Worm (Caenorhabditis elegans) whole organism, young adult: Measurements from ENCODE around the gene C45G9.15.

Experiments
- B0019.2 ChIP-seq: fragments of 200-800 bp; sonication (Bioruptor generic); conservative IDR thresholded peaks from 2 replicates; pipeline ENCODE4 v1.3.6; 2022; ENCODE audit warnings: missing genetic modification reagents, missing genetic modification characterization, missing compliant biosample characterization
- C06A6.2 ChIP-seq: fragments of 200-800 bp; sonication (Bioruptor generic); conservative IDR thresholded peaks from 2 replicates; pipeline ENCODE4 v1.3.6; 2022; ENCODE audit warnings: missing genetic modification characterization, missing compliant biosample characterization
- D2030.7 ChIP-seq: fragments of 200-800 bp; sonication (Bioruptor generic); IDR thresholded peaks from 2 replicates; pipeline ENCODE4 v1.3.6; 2022; ENCODE audit warnings: missing genetic modification reagents, missing genetic modification characterization, missing compliant biosample characterization
- F49E8.2 ChIP-seq: sonication (generic microtip); optimal IDR thresholded peaks from 3 replicates; lab custom pipeline; 2017; ENCODE audit warnings: missing genetic modification characterization, mild to moderate bottlenecking, missing compliant biosample characterization, antibody characterized with exemption, moderate library complexity; ENCODE audit not compliant: insufficient read depth
- F57A8.1 ChIP-seq: fragments of 200-800 bp; sonication (Bioruptor generic); optimal IDR thresholded peaks from 2 replicates; lab custom pipeline; 2018; ENCODE audit warnings: mild to moderate bottlenecking, missing genetic modification characterization, moderate library complexity, missing compliant biosample characterization
- T07F8.4 ChIP-seq: sonication (generic microtip); optimal IDR thresholded peaks from 2 replicates; lab custom pipeline; 2016; ENCODE audit warnings: mild to moderate bottlenecking, missing genetic modification characterization, moderate library complexity, missing compliant biosample characterization
- Y56A3A.18 ChIP-seq: fragments of 200-800 bp; sonication (Bioruptor generic); IDR thresholded peaks from 2 replicates; pipeline ENCODE4 v1.3.6; 2022; ENCODE audit warnings: missing genetic modification reagents, missing genetic modification characterization, missing compliant biosample characterization
- Y67H2A.10 ChIP-seq: fragments of 200-800 bp; sonication (Bioruptor generic); conservative IDR thresholded peaks from 2 replicates; pipeline ENCODE4 v1.3.6; 2022; ENCODE audit warnings: missing genetic modification reagents, missing genetic modification characterization, missing compliant biosample characterization
- ZK185.1 ChIP-seq: sonication (generic microtip); optimal IDR thresholded peaks from 2 replicates; lab custom pipeline; 2016; ENCODE audit warnings: mild to moderate bottlenecking, missing genetic modification characterization, missing compliant biosample characterization; ENCODE audit not compliant: poor library complexity, severe bottlenecking
- aptf-2 ChIP-seq: fragments of 200-800 bp; sonication (Bioruptor generic); conservative IDR thresholded peaks from 2 replicates; pipeline ENCODE4 v1.3.6; 2022; ENCODE audit warnings: missing genetic modification reagents, missing genetic modification characterization, missing compliant biosample characterization
- ceh-40 ChIP-seq: fragments of 200-800 bp; sonication (Bioruptor generic); IDR thresholded peaks from 2 replicates; pipeline ENCODE4 v1.3.6; 2022; ENCODE audit warnings: missing genetic modification characterization, missing compliant biosample characterization
- ceh-58 ChIP-seq: fragments of 200-800 bp; sonication (Bioruptor generic); IDR thresholded peaks from 2 replicates; pipeline ENCODE4 v1.3.6; 2022; ENCODE audit warnings: missing genetic modification characterization, missing compliant biosample characterization
- ceh-79 ChIP-seq: sonication (generic microtip); optimal IDR thresholded peaks from 2 replicates; lab custom pipeline; 2017; ENCODE audit warnings: mild to moderate bottlenecking, missing genetic modification characterization, missing compliant biosample characterization
- dox-1 ChIP-seq: fragments of 200-800 bp; sonication (Bioruptor generic); IDR thresholded peaks from 2 replicates; pipeline ENCODE4 v1.3.6; 2022; ENCODE audit warnings: missing genetic modification reagents, missing genetic modification characterization, missing compliant biosample characterization
- dpl-1 ChIP-seq: fragments of 150-350 bp; optimal IDR thresholded peaks from 2 replicates; lab custom pipeline; 2014; ENCODE audit warnings: missing biosample characterization, missing genetic modification reagents, missing genetic modification characterization
- egrh-3 ChIP-seq: fragments of 200-800 bp; sonication (Bioruptor generic); IDR thresholded peaks from 2 replicates; pipeline ENCODE4 v1.3.6; 2022; ENCODE audit warnings: missing genetic modification reagents, missing genetic modification characterization, missing compliant biosample characterization
- ekl-4 ChIP-seq: fragments of 200-800 bp; sonication (Bioruptor generic); IDR thresholded peaks from 2 replicates; pipeline ENCODE4 v1.3.6; 2022; ENCODE audit warnings: missing genetic modification reagents, missing genetic modification characterization, missing compliant biosample characterization
- hmg-20 ChIP-seq: fragments of 200-800 bp; sonication (Bioruptor generic); IDR thresholded peaks from 2 replicates; pipeline ENCODE4 v1.3.6; 2022; ENCODE audit warnings: missing genetic modification reagents, missing genetic modification characterization, missing compliant biosample characterization
- let-526 ChIP-seq: fragments of 200-800 bp; sonication (Bioruptor generic); IDR thresholded peaks from 2 replicates; pipeline ENCODE4 v1.3.6; 2022; ENCODE audit warnings: missing genetic modification reagents, missing genetic modification characterization, missing compliant biosample characterization
- lin-40 ChIP-seq: sonication (generic microtip); optimal IDR thresholded peaks from 2 replicates; lab custom pipeline; 2016; ENCODE audit warnings: missing genetic modification characterization, mild to moderate bottlenecking, missing compliant biosample characterization, missing genotype, missing genetic modification reagents
- lsl-1 ChIP-seq: fragments of 200-800 bp; sonication (Bioruptor generic); optimal IDR thresholded peaks from 2 replicates; lab custom pipeline; 2018; ENCODE audit warnings: mild to moderate bottlenecking, missing genetic modification characterization, moderate library complexity, missing compliant biosample characterization
- lsy-27 ChIP-seq: sonication (generic microtip); optimal IDR thresholded peaks from 2 replicates; lab custom pipeline; 2017; ENCODE audit warnings: missing genetic modification characterization, mild to moderate bottlenecking, missing compliant biosample characterization, antibody characterized with exemption, missing genotype, borderline replicate concordance; ENCODE audit not compliant: insufficient read depth
- madf-10 ChIP-seq: sonication (generic microtip); optimal IDR thresholded peaks from 2 replicates; lab custom pipeline; 2016; ENCODE audit warnings: mild to moderate bottlenecking, missing genetic modification characterization, missing compliant biosample characterization
- madf-8 ChIP-seq: fragments of 200-800 bp; sonication (Bioruptor generic); conservative IDR thresholded peaks from 2 replicates; pipeline ENCODE4 v1.3.6; 2022; ENCODE audit warnings: missing genetic modification reagents, missing genetic modification characterization, missing compliant biosample characterization
- mes-4 ChIP-seq: sonication (generic microtip); optimal IDR thresholded peaks from 2 replicates; lab custom pipeline; 2016; ENCODE audit warnings: missing genotype, missing genetic modification characterization, missing compliant biosample characterization
- mxl-1 ChIP-seq: sonication (generic microtip); optimal IDR thresholded peaks from 2 replicates; lab custom pipeline; 2016; ENCODE audit warnings: missing genetic modification characterization, missing compliant biosample characterization
- nfya-1 ChIP-seq: sonication (generic microtip); optimal IDR thresholded peaks from 2 replicates; lab custom pipeline; 2017; ENCODE audit warnings: antibody characterized with exemption, missing compliant biosample characterization, missing genetic modification characterization, borderline replicate concordance; ENCODE audit not compliant: insufficient read depth
- nfya-2 ChIP-seq: fragments of 200-800 bp; sonication (Bioruptor generic); IDR thresholded peaks from 2 replicates; pipeline ENCODE4 v1.3.6; 2022; ENCODE audit warnings: missing genetic modification reagents, missing genetic modification characterization, missing compliant biosample characterization
- nhr-27 ChIP-seq: fragments of 200-800 bp; sonication (Bioruptor generic); optimal IDR thresholded peaks from 2 replicates; lab custom pipeline; 2018; ENCODE audit warnings: mild to moderate bottlenecking, missing genetic modification characterization, moderate library complexity, missing compliant biosample characterization
- rcor-1 ChIP-seq: fragments of 200-800 bp; sonication (Bioruptor generic); IDR thresholded peaks from 2 replicates; pipeline ENCODE4 v1.3.6; 2022; ENCODE audit warnings: missing genetic modification reagents, missing genetic modification characterization, missing compliant biosample characterization
- sdz-38 ChIP-seq: sonication (generic microtip); optimal IDR thresholded peaks from 2 replicates; lab custom pipeline; 2016; ENCODE audit warnings: missing genotype, missing genetic modification characterization, missing compliant biosample characterization
- snpc-3.4 ChIP-seq: sonication (generic microtip); optimal IDR thresholded peaks from 2 replicates; lab custom pipeline; 2017; ENCODE audit warnings: missing genetic modification characterization, mild to moderate bottlenecking, missing compliant biosample characterization, antibody characterized with exemption, moderate library complexity, missing genotype, missing genetic modification reagents
- sptf-2 ChIP-seq: fragments of 200-800 bp; sonication (Bioruptor generic); optimal IDR thresholded peaks from 2 replicates; lab custom pipeline; 2018; ENCODE audit warnings: mild to moderate bottlenecking, missing genetic modification characterization, missing compliant biosample characterization
- tbp1 ChIP-seq: fragments of 200-800 bp; sonication (Bioruptor generic); optimal IDR thresholded peaks from 2 replicates; lab custom pipeline; 2018; ENCODE audit warnings: mild to moderate bottlenecking, missing genetic modification characterization, missing compliant biosample characterization
- zim-3 ChIP-seq: sonication (generic microtip); optimal IDR thresholded peaks from 2 replicates; lab custom pipeline; 2017; ENCODE audit warnings: mild to moderate bottlenecking, missing genetic modification characterization, moderate library complexity, missing compliant biosample characterization
- ztf-28 ChIP-seq: fragments of 200-800 bp; sonication (Bioruptor generic); IDR thresholded peaks from 2 replicates; pipeline ENCODE4 v1.3.6; 2022; ENCODE audit warnings: missing genetic modification reagents, missing genetic modification characterization, missing compliant biosample characterization

C45G9.15 gene

DNA sequence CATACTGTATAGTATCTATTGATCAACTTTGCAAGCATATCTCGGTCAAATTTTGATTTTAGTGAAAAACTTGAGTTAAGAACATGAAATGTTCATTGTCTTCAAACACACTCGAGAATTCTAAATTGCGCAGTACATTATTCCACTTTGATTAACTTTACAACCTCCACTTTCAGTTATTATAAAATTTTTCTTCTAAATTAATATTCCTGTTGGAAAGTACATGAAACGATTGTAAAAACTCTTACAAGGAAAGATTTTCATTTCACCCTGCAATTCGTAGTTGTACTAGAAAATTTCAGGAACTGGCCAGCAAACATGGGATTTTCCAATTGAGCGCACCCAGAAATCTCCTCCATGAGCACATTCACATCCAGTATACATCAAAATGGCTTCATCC is 7.1 kb downstream of the C45G9.15 start, which contains the start of gene C45G9.14:
Gene C45G9.14, plus strand, starts transcription at position 301 of the 400 bp plus-strand sequence.
- TF ChIP-seq ceh-79 (tag; lab: Kevin White, UChicago) (no peak), madf-10 (tag; lab: Kevin White, UChicago) (no peak), F49E8.2 (tag; lab: Kevin White, UChicago) (no peak), ztf-28 (GFP tag; lab: Robert Waterston, UW) (no peak), sptf-2 (GFP tag; lab: Kevin White, UChicago) (no peak), lsl-1 (GFP tag; lab: Kevin White, UChicago) (no peak), ZK185.1 (tag; lab: Kevin White, UChicago) (no peak), dpl-1 (no peak), ekl-4 (GFP tag; lab: Robert Waterston, UW) (no peak), nfya-1 (tag; lab: Kevin White, UChicago) (no peak), lin-40 (tag; lab: Kevin White, UChicago) (no peak), zim-3 (tag; lab: Kevin White, UChicago) (no peak), ceh-40 (GFP tag; lab: Robert Waterston, UW) (no peak)

- TF ChIP-seq aptf-2 (GFP tag; lab: Robert Waterston, UW) = no peak
- TF ChIP-seq Y67H2A.10 (GFP tag; lab: Robert Waterston, UW) = no peak
- TF ChIP-seq let-526 (GFP tag; lab: Robert Waterston, UW) = no peak
- TF ChIP-seq T07F8.4 (tag; lab: Kevin White, UChicago) = no peak
- no peak for TF ChIP-seq mxl-1 (tag; lab: Kevin White, UChicago)
- no peak for TF ChIP-seq rcor-1 (GFP tag; lab: Robert Waterston, UW)
- no peak for TF ChIP-seq F57A8.1 (GFP tag; lab: Kevin White, UChicago)
- no peak for TF ChIP-seq dox-1 (GFP tag; lab: Robert Waterston, UW)
- no peak for TF ChIP-seq B0019.2 (GFP tag; lab: Robert Waterston, UW)
- no peak for TF ChIP-seq C06A6.2
- TF ChIP-seq, all 124 proteins: peak for 0
Observed at ce11 chrIII:5042112-5042511, 9.7 kb downstream of the C45G9.15 start, which contains the start of gene nlp-43. Gene nlp-43 (plus strand): TSS chrIII:5042412.

ce11 chrIII:5036158-5036557 is 15.7 kb downstream of the C45G9.15 start, which contains the start of gene C45G9.6:
Gene C45G9.6 (plus strand): TSS chrIII:5036458.
- TF ChIP-seq snpc-3.4 (tag; lab: Kevin White, UChicago) (no peak), mxl-1 (tag; lab: Kevin White, UChicago) (no peak), sptf-2 (GFP tag; lab: Kevin White, UChicago) (no peak), ceh-58 (GFP tag; lab: Robert Waterston, UW) (no peak), hmg-20 (no peak), zim-3 (tag; lab: Kevin White, UChicago) (no peak), T07F8.4 (tag; lab: Kevin White, UChicago) (no peak), Y56A3A.18 (GFP tag; lab: Robert Waterston, UW) (no peak), C06A6.2 (no peak), egrh-3 (GFP tag; lab: Robert Waterston, UW) (no peak), sdz-38 (no peak), nhr-27 (no peak), D2030.7 (GFP tag; lab: Robert Waterston, UW) (no peak), tbp1 (no peak), madf-8 (no peak), nfya-2 (GFP tag; lab: Robert Waterston, UW) (no peak), lsy-27 (no peak), mes-4 (tag; lab: Kevin White, UChicago) (no peak)
- TF ChIP-seq, all 124 proteins: peak for 0
